Fruit fly (Drosophila melanogaster): ENCODE measurements around the gene CG1571.

Gene CG1571

DNA sequence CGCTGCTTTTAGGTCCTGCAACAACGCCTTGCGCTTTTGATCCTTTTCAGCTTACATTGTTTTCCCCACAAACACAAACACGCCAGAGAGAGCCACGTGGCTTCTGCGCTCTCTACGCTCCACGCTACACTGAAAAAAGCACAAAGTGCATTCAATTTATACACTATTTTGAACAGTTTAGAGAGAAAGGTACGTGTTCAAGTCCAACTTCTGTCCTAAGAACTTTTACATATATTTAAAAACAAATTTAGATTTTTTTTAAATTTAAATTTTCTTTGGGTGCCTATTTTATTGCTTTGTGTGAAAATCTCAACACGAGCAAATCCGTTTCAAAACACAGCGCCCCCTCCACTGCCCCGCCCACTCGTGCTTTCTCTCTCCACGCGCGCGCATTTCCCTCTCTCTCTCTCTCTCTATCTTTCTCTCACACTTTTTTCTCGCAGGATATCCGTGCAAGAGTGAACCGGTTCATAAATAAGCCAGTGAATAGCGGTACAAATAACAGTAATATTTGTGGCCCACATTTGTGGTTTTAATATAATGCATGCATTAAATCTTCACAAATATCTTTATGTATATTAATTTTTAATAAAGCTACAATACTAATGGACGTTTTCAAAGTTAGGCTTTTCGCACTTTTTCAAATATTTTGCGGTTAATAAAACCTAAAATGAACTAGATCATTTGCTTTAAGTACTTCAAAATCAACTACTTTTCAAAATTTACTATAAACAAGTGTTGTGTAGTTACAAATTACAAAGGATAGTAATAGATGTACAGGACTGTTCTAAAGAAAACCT lies 24.5 kb downstream of the CG1571 start (continued):
- peak; percentile 60 for TF ChIP-seq CG2202 (tag; optimal IDR thresholded peaks at IDR 0.05)
- TF ChIP-seq CG10366 (GFP tag; IDR thresholded peaks at IDR 0.05): peak; percentile 82
- peak; percentile 74 for TF ChIP-seq run (tag; optimal IDR thresholded peaks at IDR 0.05)
- TF ChIP-seq CG3065 (GFP tag; optimal IDR thresholded peaks at IDR 0.05): peak; percentile 59
- TF ChIP-seq CG18262 (tag; optimal IDR thresholded peaks at IDR 0.05): peak; percentile 82
- peak; percentile 74 for TF ChIP-seq ttk (GFP tag; IDR thresholded peaks at IDR 0.05)
- TF ChIP-seq CG1529 (GFP tag; optimal IDR thresholded peaks at IDR 0.05): peak; percentile 73
- TF ChIP-seq ro (GFP tag; IDR thresholded peaks at IDR 0.05): 0 out of 2 replicates have a peak, but pooled peaks have one; percentile 41
- TF ChIP-seq Lhr (GFP tag; optimal IDR thresholded peaks at IDR 0.05): peak; percentile 26
- no peak for TF ChIP-seq disco-r (GFP tag; optimal IDR thresholded peaks at IDR 0.05)
- TF ChIP-seq CG2116 (GFP tag; optimal IDR thresholded peaks at IDR 0.05): peak; percentile 45
- TF ChIP-seq Lim3 (GFP tag; IDR thresholded peaks at IDR 0.05): no peak
- TF ChIP-seq CG16863 (GFP tag; optimal IDR thresholded peaks at IDR 0.05): peak; percentile 47
- TF ChIP-seq Mes4 (GFP tag; optimal IDR thresholded peaks at IDR 0.05): peak; percentile 26
- peak; percentile 81 for TF ChIP-seq CG6813 (GFP tag; optimal IDR thresholded peaks at IDR 0.05)
- TF ChIP-seq CG2120 (GFP tag; optimal IDR thresholded peaks at IDR 0.05): peak; percentile 84
- TF ChIP-seq abd-A (tag; optimal IDR thresholded peaks at IDR 0.05): peak; percentile 61
- no peak for TF ChIP-seq repo (GFP tag; optimal IDR thresholded peaks at IDR 0.05)
- TF ChIP-seq Sox100B (GFP tag; optimal IDR thresholded peaks at IDR 0.05): peak; percentile 77
- TF ChIP-seq CG13624 (GFP tag; optimal IDR thresholded peaks at IDR 0.05): peak; percentile 60
- TF ChIP-seq CG17385 (GFP tag; optimal IDR thresholded peaks at IDR 0.05): peak; percentile 82
- TF ChIP-seq CG10274 (GFP tag; optimal IDR thresholded peaks at IDR 0.05): peak; percentile 35
- peak; percentile 51 for TF ChIP-seq CG1603 (tag; optimal IDR thresholded peaks at IDR 0.05)

DNA sequence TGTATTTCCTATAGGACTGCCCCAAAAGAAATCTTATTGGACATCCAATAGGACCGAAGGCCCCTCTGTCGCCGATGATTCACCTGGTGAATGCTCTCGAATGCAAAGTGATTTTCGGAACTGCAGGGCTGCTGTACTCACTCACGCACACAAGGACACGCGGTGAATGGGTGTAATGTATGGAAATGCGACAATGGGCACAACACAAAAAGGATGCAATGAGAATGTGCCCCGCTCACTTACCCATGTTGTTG lies 25.1 kb downstream of the CG1571 start:
- TF ChIP-seq CG2202 (tag; optimal IDR thresholded peaks at IDR 0.05) (no peak), insv (GFP tag; optimal IDR thresholded peaks at IDR 0.05) (peak in 1 of 2 experiments; percentile 80), zen2 (GFP tag; IDR thresholded peaks at IDR 0.05; ENCODE audit: partially characterized antibody) (no peak), CG6791 (GFP tag; IDR thresholded peaks at IDR 0.05; ENCODE audit: partially characterized antibody) (no peak), Side (GFP tag; optimal IDR thresholded peaks at IDR 0.05) (no peak), lab (GFP tag; optimal IDR thresholded peaks at IDR 0.05) (no peak), CG12299 (tag; optimal IDR thresholded peaks at IDR 0.05) (no peak), Elba2 (GFP tag; optimal IDR thresholded peaks at IDR 0.05) (peak; percentile 87)

DNA sequence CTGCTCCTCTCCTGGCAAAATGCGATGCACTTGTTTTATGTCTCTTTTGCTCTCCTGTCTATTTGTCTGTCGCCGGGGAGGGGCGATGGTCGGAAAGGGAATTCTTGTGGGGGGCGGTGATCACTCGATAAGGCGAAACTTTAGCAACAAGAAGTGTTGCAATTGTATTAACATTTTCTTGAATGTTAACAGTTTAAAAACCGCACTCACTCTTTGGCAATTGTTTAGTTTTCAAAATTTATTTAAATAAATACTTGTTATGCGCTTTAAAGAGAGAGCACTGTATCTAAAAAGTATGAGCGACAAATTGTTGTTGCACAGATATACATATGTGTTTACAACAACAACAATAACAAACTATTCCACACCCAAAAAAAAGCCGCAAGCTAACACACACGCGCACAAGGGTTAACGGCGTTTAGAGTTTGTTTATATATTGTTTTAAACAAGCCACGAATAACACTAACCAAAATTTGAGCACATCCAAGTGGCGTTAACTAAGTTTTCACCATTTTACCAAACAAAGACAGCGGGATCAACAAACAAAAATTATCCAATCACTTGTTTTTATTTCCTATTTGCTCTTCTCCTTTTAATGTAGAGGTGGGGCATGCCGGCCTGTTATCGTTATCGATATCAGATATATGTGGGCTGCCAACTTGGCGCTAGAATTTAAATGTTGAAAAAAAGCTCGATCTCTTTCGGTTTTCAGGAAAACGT lies 26.0 kb downstream of the CG1571 start, which contains the start of gene CG2258:
Gene CG2258 (minus strand): TSS at position 617 of the 720 bp plus-strand sequence.
- TF ChIP-seq tup (GFP tag; optimal IDR thresholded peaks at IDR 0.05): peak; percentile 58
- peak; percentile 77 for TF ChIP-seq Dek (tag; optimal IDR thresholded peaks at IDR 0.05)
- peak; percentile 37; the same call in 1 of the 2 replicates for TF ChIP-seq sim (GFP tag; IDR thresholded peaks at IDR 0.05)
- no peak for TF ChIP-seq abd-A (tag; optimal IDR thresholded peaks at IDR 0.05)
- TF ChIP-seq CG4617 (GFP tag; optimal IDR thresholded peaks at IDR 0.05; ENCODE audit: borderline replicate concordance): peak; percentile 33
- peak; percentile 56 for TF ChIP-seq disco-r (GFP tag; optimal IDR thresholded peaks at IDR 0.05)
- TF ChIP-seq CG9876 (GFP tag; optimal IDR thresholded peaks at IDR 0.05): peak; percentile 38
- peak; percentile 91 for TF ChIP-seq sens (GFP tag)
- TF ChIP-seq CG14014 (GFP tag; IDR thresholded peaks at IDR 0.05): peak; percentile 88
- TF ChIP-seq HLH54F (GFP tag; optimal IDR thresholded peaks at IDR 0.05): peak; percentile 60
- peak; percentile 66 for TF ChIP-seq her (GFP tag; optimal IDR thresholded peaks at IDR 0.05)
- TF ChIP-seq CG13894 (tag; optimal IDR thresholded peaks at IDR 0.05): peak; percentile 65
- peak; percentile 88 for TF ChIP-seq PHDP (tag; optimal IDR thresholded peaks at IDR 0.05)
- TF ChIP-seq ase (GFP tag; IDR thresholded peaks at IDR 0.05): peak; percentile 87
- TF ChIP-seq CG12104 (GFP tag; optimal IDR thresholded peaks at IDR 0.05): peak; percentile 60
- peak; percentile 58 for TF ChIP-seq CG10274 (GFP tag; optimal IDR thresholded peaks at IDR 0.05)
- TF ChIP-seq Sox100B (GFP tag; optimal IDR thresholded peaks at IDR 0.05): peak; percentile 83
- TF ChIP-seq CG10431 (GFP tag; optimal IDR thresholded peaks at IDR 0.05): peak; percentile 75
- TF ChIP-seq CG4328 (GFP tag; optimal IDR thresholded peaks at IDR 0.05): peak; percentile 77
- peak; percentile 85 for TF ChIP-seq az2 (GFP tag; optimal IDR thresholded peaks at IDR 0.05)
